2 worm cellular contexts compared by ENCODE assay signal in genomic region chrIV:4172242-4172641, ce11.
TF ChIP-seq lines count a peak whose summit lies in the region.

No protein-coding gene starts in this region.

TF ChIP-seq in whole organism, L4 larva, 104 proteins besides CTCF, POLR2A, EP300 and RAD21:
- no peak for TF ChIP-seq nhr-41 (GFP tag; IDR thresholded peaks at IDR 0.05; lab: Robert Waterston, UW)
- TF ChIP-seq unc-39 (tag; optimal IDR thresholded peaks at IDR 0.05; lab: Kevin White, UChicago), result no peak
- no peak for TF ChIP-seq daf-8 (GFP tag; IDR thresholded peaks at IDR 0.05; lab: Robert Waterston, UW)
- peak; percentile 52 for TF ChIP-seq ceh-28 (tag; optimal IDR thresholded peaks at IDR 0.05; lab: Kevin White, UChicago)
- no peak for TF ChIP-seq zip-2 (tag; optimal IDR thresholded peaks at IDR 0.05; lab: Kevin White, UChicago)
- TF ChIP-seq lim-7 (GFP tag; IDR thresholded peaks at IDR 0.05; lab: Robert Waterston, UW), result 0 out of 2 replicates have a peak, but pooled peaks have one; percentile 28
- no peak for TF ChIP-seq nhr-76 (tag; optimal IDR thresholded peaks at IDR 0.05; lab: Kevin White, UChicago)
- TF ChIP-seq lin-15B (tag; optimal IDR thresholded peaks at IDR 0.05; lab: Kevin White, UChicago), result no peak
- no peak for TF ChIP-seq F26F4.8 (GFP tag; conservative IDR thresholded peaks at IDR 0.05; lab: Robert Waterston, UW)
- no peak for TF ChIP-seq mxl-3 (GFP tag; optimal IDR thresholded peaks at IDR 0.05; lab: Kevin White, UChicago)
- TF ChIP-seq ceh-82 (tag; optimal IDR thresholded peaks at IDR 0.05; lab: Kevin White, UChicago), result no peak
- TF ChIP-seq nhr-11 (tag; optimal IDR thresholded peaks at IDR 0.05; lab: Kevin White, UChicago), result no peak
- TF ChIP-seq jun-1 (tag; optimal IDR thresholded peaks at IDR 0.05; lab: Kevin White, UChicago), result no peak

TF ChIP-seq in whole organism, midembryonic, 9 proteins besides CTCF, POLR2A, EP300 and RAD21:
- no peak for TF ChIP-seq tab-1 (GFP tag; IDR thresholded peaks at IDR 0.05; lab: Robert Waterston, UW)
- TF ChIP-seq med-1 (GFP tag; optimal IDR thresholded peaks at IDR 0.05; lab: Kevin White, UChicago; ENCODE audit: insufficient read depth), result no peak
- no peak for TF ChIP-seq ref-1 (GFP tag; conservative IDR thresholded peaks at IDR 0.05; lab: Robert Waterston, UW)
- TF ChIP-seq T22C8.4 (GFP tag; IDR thresholded peaks at IDR 0.05; lab: Robert Waterston, UW), result peak; percentile 54
- TF ChIP-seq cog-1 (tag; optimal IDR thresholded peaks at IDR 0.05; lab: Kevin White, UChicago), result no peak
- no peak for TF ChIP-seq klf-2 (GFP tag; conservative IDR thresholded peaks at IDR 0.05; lab: Robert Waterston, UW)
